Worm (Caenorhabditis elegans) whole organism, late embryonic: Measurements from ENCODE around the gene ZK185.5.

Experiments used
- C08G9.2 ChIP-seq: sonication (generic microtip); optimal IDR thresholded peaks from 2 replicates; lab custom pipeline; 2016; ENCODE audit warnings: mild to moderate bottlenecking, missing genetic modification characterization, moderate library complexity, missing compliant biosample characterization
- Y22D7AL.16 ChIP-seq: sonication (generic microtip); optimal IDR thresholded peaks from 2 replicates; lab custom pipeline; 2016; ENCODE audit warnings: missing genetic modification characterization, missing compliant biosample characterization
- ama-1 ChIP-seq: fragments of 150-350 bp; optimal IDR thresholded peaks from 2 replicates; lab custom pipeline; 2014
- ceh-14 ChIP-seq: sonication (generic microtip); optimal IDR thresholded peaks from 2 replicates; lab custom pipeline; 2016; ENCODE audit warnings: missing genotype, missing genetic modification characterization, missing compliant biosample characterization
- ceh-18 ChIP-seq: sonication (generic microtip); optimal IDR thresholded peaks from 2 replicates; lab custom pipeline; 2016; ENCODE audit warnings: missing genetic modification characterization, missing compliant biosample characterization
- ceh-24 ChIP-seq: sonication (generic microtip); optimal IDR thresholded peaks from 2 replicates; lab custom pipeline; 2016; ENCODE audit warnings: mild to moderate bottlenecking, missing genetic modification characterization, missing compliant biosample characterization
- ceh-31 ChIP-seq: sonication (generic microtip); optimal IDR thresholded peaks from 2 replicates; lab custom pipeline; 2016; ENCODE audit warnings: missing genetic modification characterization, missing compliant biosample characterization
- ceh-34 ChIP-seq: sonication (generic microtip); optimal IDR thresholded peaks from 2 replicates; lab custom pipeline; 2016; ENCODE audit warnings: mild to moderate bottlenecking, missing genetic modification characterization, missing compliant biosample characterization
- ceh-45 ChIP-seq: fragments of 200-800 bp; sonication (Bioruptor generic); IDR thresholded peaks from 2 replicates; pipeline ENCODE4 v1.3.6; 2022; ENCODE audit warnings: missing genetic modification reagents, missing genetic modification characterization, missing compliant biosample characterization
- ceh-48 ChIP-seq: sonication (generic microtip); optimal IDR thresholded peaks from 2 replicates; lab custom pipeline; 2016; ENCODE audit warnings: missing genetic modification characterization, inconsistent platforms, missing compliant biosample characterization
- ceh-6 ChIP-seq: fragments of 200-800 bp; sonication (Bioruptor generic); optimal IDR thresholded peaks from 2 replicates; lab custom pipeline; 2018; ENCODE audit warnings: mild to moderate bottlenecking, missing genetic modification characterization, missing compliant biosample characterization
- che-1 ChIP-seq: sonication (generic microtip); optimal IDR thresholded peaks from 2 replicates; lab custom pipeline; 2016; ENCODE audit warnings: mild to moderate bottlenecking, missing genetic modification characterization, missing compliant biosample characterization
- dmd-4 ChIP-seq: sonication (generic microtip); optimal IDR thresholded peaks from 2 replicates; lab custom pipeline; 2016; ENCODE audit warnings: borderline replicate concordance, missing genetic modification characterization, missing compliant biosample characterization
- eyg-1 ChIP-seq: sonication (generic microtip); optimal IDR thresholded peaks from 2 replicates; lab custom pipeline; 2016; ENCODE audit warnings: missing genotype, missing genetic modification characterization, missing compliant biosample characterization
- fkh-10 ChIP-seq: fragments of 150-350 bp; optimal IDR thresholded peaks from 2 replicates; lab custom pipeline; 2014; ENCODE audit warnings: missing biosample characterization, missing genetic modification reagents, missing genetic modification characterization
- hlh-15 ChIP-seq: sonication (generic microtip); optimal IDR thresholded peaks from 2 replicates; lab custom pipeline; 2016; ENCODE audit warnings: missing genetic modification characterization, missing compliant biosample characterization
- hlh-30 ChIP-seq: sonication (generic microtip); optimal IDR thresholded peaks from 2 replicates; lab custom pipeline; 2017; ENCODE audit warnings: antibody characterized with exemption, missing genetic modification characterization, missing compliant biosample characterization; ENCODE audit not compliant: insufficient read depth
- hlh-6 ChIP-seq: sonication (generic microtip); optimal IDR thresholded peaks from 2 replicates; lab custom pipeline; 2016; ENCODE audit warnings: missing genotype, missing genetic modification characterization, missing compliant biosample characterization
- hlh-8 ChIP-seq: sonication (generic microtip); optimal IDR thresholded peaks from 2 replicates; lab custom pipeline; 2016; ENCODE audit warnings: missing genotype, missing genetic modification characterization, missing compliant biosample characterization
- lin-11 ChIP-seq: fragments of 200-800 bp; sonication (Bioruptor generic); optimal IDR thresholded peaks from 2 replicates; lab custom pipeline; 2018; ENCODE audit warnings: mild to moderate bottlenecking, missing genetic modification characterization, missing compliant biosample characterization
- nfya-1 ChIP-seq: sonication (generic microtip); optimal IDR thresholded peaks from 2 replicates; lab custom pipeline; 2017; ENCODE audit warnings: missing genetic modification characterization, mild to moderate bottlenecking, missing compliant biosample characterization, antibody characterized with exemption, moderate library complexity
- nhr-11 ChIP-seq: fragments of 150-350 bp; optimal IDR thresholded peaks from 2 replicates; lab custom pipeline; 2014; ENCODE audit warnings: missing biosample characterization, missing genetic modification characterization
- nhr-232 ChIP-seq: sonication (generic microtip); optimal IDR thresholded peaks from 2 replicates; lab custom pipeline; 2016; ENCODE audit warnings: missing genetic modification characterization, missing compliant biosample characterization
- pag-3 ChIP-seq: sonication (generic microtip); optimal IDR thresholded peaks from 2 replicates; lab custom pipeline; 2016; ENCODE audit warnings: missing compliant biosample characterization, missing genetic modification characterization, borderline replicate concordance
- pha-2 ChIP-seq: sonication (generic microtip); optimal IDR thresholded peaks from 2 replicates; lab custom pipeline; 2017; ENCODE audit warnings: mild to moderate bottlenecking, missing genetic modification characterization, missing compliant biosample characterization
- ref-2 ChIP-seq: sonication (generic microtip); optimal IDR thresholded peaks from 2 replicates; lab custom pipeline; 2016; ENCODE audit warnings: missing genetic modification characterization, missing compliant biosample characterization
- rnt-1 ChIP-seq: sonication (generic microtip); optimal IDR thresholded peaks from 2 replicates; lab custom pipeline; 2016; ENCODE audit warnings: missing genetic modification characterization, missing compliant biosample characterization
- sox-4 ChIP-seq: sonication (generic microtip); optimal IDR thresholded peaks from 2 replicates; lab custom pipeline; 2017; ENCODE audit warnings: mild to moderate bottlenecking, missing genetic modification characterization, inconsistent platforms, missing compliant biosample characterization
- syd-9 ChIP-seq: sonication (generic microtip); optimal IDR thresholded peaks from 2 replicates; lab custom pipeline; 2016; ENCODE audit warnings: mild to moderate bottlenecking, missing genetic modification characterization, moderate library complexity, missing compliant biosample characterization
- tbx-7 ChIP-seq: sonication (generic microtip); optimal IDR thresholded peaks from 2 replicates; lab custom pipeline; 2016; ENCODE audit warnings: missing genotype, missing genetic modification characterization, missing compliant biosample characterization
- ttx-3 ChIP-seq: sonication (generic microtip); optimal IDR thresholded peaks from 2 replicates; lab custom pipeline; 2016; ENCODE audit warnings: missing genetic modification reagents, missing genetic modification characterization, missing compliant biosample characterization
- unc-42 ChIP-seq: sonication (generic microtip); optimal IDR thresholded peaks from 2 replicates; lab custom pipeline; 2016; ENCODE audit warnings: missing genotype, missing genetic modification characterization, missing compliant biosample characterization
- unc-55 ChIP-seq: sonication (generic microtip); optimal IDR thresholded peaks from 2 replicates; lab custom pipeline; 2017; ENCODE audit warnings: missing biosample characterization, missing genetic modification reagents, missing genetic modification characterization

Gene ZK185.5

DNA sequence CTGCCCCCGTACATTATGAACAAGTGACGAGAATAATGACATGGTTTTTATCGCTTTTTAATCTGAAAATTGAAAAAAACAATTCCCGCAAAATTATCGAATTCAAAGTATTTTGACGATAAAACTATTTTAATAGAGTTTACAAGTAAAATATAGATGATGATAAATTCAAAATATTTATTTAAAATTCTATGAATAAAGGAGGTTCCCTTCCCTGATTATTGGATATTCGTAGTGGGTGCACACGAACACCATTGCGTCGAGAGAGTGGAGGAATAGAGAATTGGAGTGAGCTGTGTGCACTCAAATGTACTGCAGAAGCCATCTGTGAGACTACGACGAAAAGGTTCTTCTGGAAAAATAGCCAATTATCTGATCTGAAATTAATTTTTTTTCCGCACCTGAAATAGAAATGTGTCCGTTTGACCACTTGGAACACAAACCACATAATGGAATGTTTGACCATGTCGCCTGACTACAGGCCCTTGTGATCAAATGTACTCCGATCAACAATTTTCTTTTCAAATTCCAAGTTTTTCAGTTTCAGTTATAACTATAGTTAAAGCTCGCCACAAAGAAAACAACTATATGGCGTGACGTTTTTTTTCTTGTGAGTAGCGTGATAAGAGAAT, 34.3 kb downstream of the ZK185.5 start, which contains the start of the genes rfth-1 and ZK180.8:
Gene rfth-1, minus strand, starts transcription at position 51 of the 632 bp plus-strand sequence.
Gene ZK180.8, minus strand, starts transcription at position 466 of the 632 bp plus-strand sequence.
- TF ChIP-seq unc-55 (no peak), Y22D7AL.16 (tag; lab: Kevin White, UChicago) (no peak), ref-2 (tag; lab: Kevin White, UChicago) (no peak), nhr-11 (no peak), ceh-45 (GFP tag; lab: Robert Waterston, UW) (no peak), ceh-14 (no peak), nfya-1 (tag; lab: Kevin White, UChicago) (no peak), ceh-48 (tag; lab: Kevin White, UChicago) (no peak), ttx-3 (tag; lab: Kevin White, UChicago) (no peak), hlh-6 (no peak), ceh-34 (no peak), fkh-10 (no peak), pha-2 (tag; lab: Kevin White, UChicago) (no peak), lin-11 (tag; lab: Kevin White, UChicago) (no peak)

DNA sequence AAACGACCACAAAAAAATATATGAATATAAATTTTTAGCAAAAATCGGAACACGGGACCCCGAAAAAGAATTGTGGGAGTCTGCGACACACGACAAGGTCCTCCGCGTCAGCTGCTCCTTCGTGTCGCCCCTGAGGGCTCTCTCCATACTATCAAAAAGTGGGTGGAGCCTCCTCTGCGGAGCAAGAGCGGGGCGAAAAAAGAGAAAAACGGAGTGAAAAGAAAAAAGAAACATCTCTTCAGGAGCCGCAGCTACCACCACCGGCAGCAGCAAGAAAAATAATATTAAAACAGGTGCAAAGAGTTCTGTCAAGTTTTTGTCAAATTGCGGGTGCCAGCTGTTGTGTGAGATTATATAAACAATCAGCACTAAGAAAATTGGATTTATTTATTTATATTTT, 39.1 kb downstream of the ZK185.5 start, which contains the start of gene gbb-2:
Gene gbb-2, minus strand, starts transcription at position 112 of the 400 bp plus-strand sequence.
- TF ChIP-seq syd-9 (tag; lab: Kevin White, UChicago) (no peak), pag-3 (tag; lab: Kevin White, UChicago) (no peak), rnt-1 (tag; lab: Kevin White, UChicago) (no peak), nhr-232 (tag; lab: Kevin White, UChicago) (no peak), ceh-6 (GFP tag; lab: Kevin White, UChicago) (no peak), nfya-1 (tag; lab: Kevin White, UChicago) (peak; percentile 4), hlh-8 (no peak), fkh-10 (no peak), tbx-7 (no peak), ceh-18 (tag; lab: Kevin White, UChicago) (peak; percentile 52), sox-4 (tag; lab: Kevin White, UChicago) (no peak), pha-2 (tag; lab: Kevin White, UChicago) (no peak), unc-42 (tag; lab: Kevin White, UChicago) (no peak)

DNA sequence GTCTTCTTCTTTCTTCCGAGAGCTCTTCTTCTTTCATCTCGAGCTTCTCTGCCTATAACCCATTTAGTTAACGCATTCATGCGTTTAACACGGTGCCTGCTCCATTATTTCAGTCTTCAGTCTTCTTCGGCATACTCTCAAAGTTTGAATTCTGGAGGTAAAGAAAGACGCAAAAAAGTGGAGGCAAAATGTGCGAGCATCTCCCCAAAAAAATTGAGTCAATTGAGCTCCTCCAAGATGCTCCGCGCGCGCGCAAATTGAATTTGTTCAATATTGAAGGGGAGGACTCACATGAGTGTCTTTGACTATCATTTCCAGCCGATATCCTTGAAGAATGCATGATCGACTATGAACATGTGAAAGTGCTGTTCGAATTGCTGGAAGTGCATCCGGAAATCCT, 40.6 kb downstream of the ZK185.5 start:
- TF ChIP-seq pag-3 (tag; lab: Kevin White, UChicago) = no peak
- TF ChIP-seq C08G9.2 (tag; lab: Kevin White, UChicago) = no peak
- TF ChIP-seq ceh-6 (GFP tag; lab: Kevin White, UChicago) = no peak
- TF ChIP-seq dmd-4 (tag; lab: Kevin White, UChicago) = no peak
- TF ChIP-seq eyg-1 = no peak
- TF ChIP-seq hlh-15 (tag; lab: Kevin White, UChicago) = no peak
- no peak for TF ChIP-seq che-1 (tag; lab: Kevin White, UChicago)
- TF ChIP-seq ceh-45 (GFP tag; lab: Robert Waterston, UW) = no peak
- TF ChIP-seq unc-42 (tag; lab: Kevin White, UChicago) = peak; percentile 96
- TF ChIP-seq ceh-31 (tag; lab: Kevin White, UChicago) = peak; percentile 51
- no peak for TF ChIP-seq ama-1 (lab: Kevin White, UChicago)
- TF ChIP-seq hlh-6 = no peak
- TF ChIP-seq ceh-24 (tag; lab: Kevin White, UChicago) = no peak
- no peak for TF ChIP-seq hlh-30 (tag; lab: Kevin White, UChicago)
